Fruit fly (Drosophila melanogaster) whole organism, wandering third instar larva: ENCODE data around the gene nkt.

Source experiments
- CG32264 ChIP-seq: fragments of 200-800 bp; sonication (Bioruptor generic); optimal IDR thresholded peaks from 2 replicates; lab custom pipeline; 2016; ENCODE audit warnings: missing biosample characterization, missing genetic modification characterization
- CG9705 ChIP-seq: fragments of 200-800 bp; sonication (Bioruptor generic); optimal IDR thresholded peaks from 2 replicates; lab custom pipeline; 2018; ENCODE audit warnings: missing biosample characterization, mild to moderate bottlenecking, missing genetic modification characterization
- CrebA ChIP-seq: fragments of 200-800 bp; sonication (Bioruptor generic); optimal IDR thresholded peaks from 2 replicates; lab custom pipeline; 2016; ENCODE audit warnings: missing biosample characterization, mild to moderate bottlenecking, missing genetic modification characterization, borderline replicate concordance
- Dfd ChIP-seq: fragments of >200 bp; optimal IDR thresholded peaks from 2 replicates; lab custom pipeline; 2017; ENCODE audit warnings: missing biosample characterization, missing genetic modification characterization
- Dif ChIP-seq: fragments of 200-275, 200-300 bp; sonication (Bioruptor generic); optimal IDR thresholded peaks from 2 replicates; lab custom pipeline; 2018; ENCODE audit warnings: missing biosample characterization, missing genetic modification characterization; ENCODE audit not compliant: partially characterized antibody
- GATAd ChIP-seq: sonication (Bioruptor generic); optimal IDR thresholded peaks from 2 replicates; lab custom pipeline; 2016; ENCODE audit warnings: missing biosample characterization, missing genetic modification characterization
- HLH106 ChIP-seq: fragments of 200-800 bp; optimal IDR thresholded peaks from 3 replicates; lab custom pipeline; 2019; ENCODE audit warnings: missing biosample characterization, mild to moderate bottlenecking, missing genetic modification characterization, moderate library complexity
- Hnf4 ChIP-seq: fragments of 200-800 bp; sonication (Bioruptor generic); optimal IDR thresholded peaks from 2 replicates; lab custom pipeline; 2016; ENCODE audit warnings: missing biosample characterization, mild to moderate bottlenecking, missing genetic modification characterization
- Hr83 ChIP-seq: fragments of 200-300 bp; sonication (Bioruptor generic); optimal IDR thresholded peaks from 2 replicates; lab custom pipeline; 2016; ENCODE audit warnings: missing biosample characterization, mild to moderate bottlenecking, missing genetic modification characterization, moderate library complexity; ENCODE audit not compliant: poor library complexity, severe bottlenecking
- Jra ChIP-seq: sonication (Bioruptor generic); optimal IDR thresholded peaks from 2 replicates; lab custom pipeline; 2016; ENCODE audit warnings: missing biosample characterization, missing genetic modification characterization
- Mio ChIP-seq: sonication (Bioruptor generic); optimal IDR thresholded peaks from 2 replicates; lab custom pipeline; 2016; ENCODE audit warnings: missing biosample characterization, missing genetic modification characterization
- N ChIP-seq: fragments of >200 bp; optimal IDR thresholded peaks from 2 replicates; lab custom pipeline; 2018; ENCODE audit warnings: missing biosample characterization, missing external identifiers, missing genetic modification characterization
- OdsH ChIP-seq: fragments of 200-800 bp; sonication (Bioruptor generic); optimal IDR thresholded peaks from 2 replicates; lab custom pipeline; 2016; ENCODE audit warnings: missing biosample characterization, mild to moderate bottlenecking, missing genetic modification characterization
- Rel ChIP-seq, 2 experiments: fragments of 200-800 bp; sonication (Bioruptor generic) in 1 of 2; optimal IDR thresholded peaks; 2 replicates in 1 of 2; 3 replicates in 1 of 2; lab custom pipeline; 2016 to 2019; ENCODE audit warnings: mild to moderate bottlenecking in 2 of 2, missing biosample characterization in 2 of 2, missing genetic modification characterization in 2 of 2, moderate library complexity in 1 of 2
- Sp1 ChIP-seq: fragments of 200-800 bp; sonication (Bioruptor generic); optimal IDR thresholded peaks from 3 replicates; lab custom pipeline; 2019; ENCODE audit warnings: missing biosample characterization, mild to moderate bottlenecking, missing genetic modification characterization, moderate library complexity
- Vsx2 ChIP-seq: fragments of 200-300, 225-300 bp; sonication (Bioruptor generic); optimal IDR thresholded peaks from 2 replicates; lab custom pipeline; 2018; ENCODE audit warnings: missing biosample characterization, missing genetic modification characterization; ENCODE audit not compliant: partially characterized antibody
- br ChIP-seq: fragments of 200-800 bp; sonication (Bioruptor generic); optimal IDR thresholded peaks from 2 replicates; lab custom pipeline; 2016; ENCODE audit warnings: missing biosample characterization, missing genetic modification characterization
- brk ChIP-seq: fragments of 200-800 bp; sonication (Bioruptor generic); optimal IDR thresholded peaks from 2 replicates; lab custom pipeline; 2016; ENCODE audit warnings: missing biosample characterization, mild to moderate bottlenecking, missing genetic modification characterization
- dl ChIP-seq, 2 experiments: fragments of 175-275, 200-275 bp in 1 of 2; fragments of 200-275 bp in 1 of 2; sonication (Bioruptor generic); optimal IDR thresholded peaks; lab custom pipeline; 2018; ENCODE audit warnings: mild to moderate bottlenecking in 2 of 2, missing biosample characterization in 2 of 2, missing genetic modification characterization in 2 of 2, moderate library complexity in 2 of 2; ENCODE audit not compliant: partially characterized antibody in 2 of 2, insufficient read depth in 1 of 2
- dsf ChIP-seq: sonication (Bioruptor generic); optimal IDR thresholded peaks from 2 replicates; lab custom pipeline; 2016; ENCODE audit warnings: missing biosample characterization, missing genetic modification characterization, borderline replicate concordance
- ey ChIP-seq: fragments of 200-800 bp; sonication (Bioruptor generic); optimal IDR thresholded peaks from 2 replicates; lab custom pipeline; 2016; ENCODE audit warnings: missing biosample characterization, missing genetic modification characterization
- foxo ChIP-seq, 2 experiments: fragments of 200-800 bp; sonication (Bioruptor generic); optimal IDR thresholded peaks; 2 replicates in 1 of 2; 3 replicates in 1 of 2; lab custom pipeline; 2016 to 2017; ENCODE audit warnings: missing biosample characterization in 2 of 2, missing genetic modification characterization in 2 of 2
- fru ChIP-seq: fragments of 200-800 bp; sonication (Bioruptor generic); optimal IDR thresholded peaks from 3 replicates; lab custom pipeline; 2016; ENCODE audit warnings: missing biosample characterization, mild to moderate bottlenecking, missing genetic modification characterization
- h ChIP-seq: fragments of 200-800 bp; sonication (Bioruptor generic); optimal IDR thresholded peaks from 3 replicates; lab custom pipeline; 2016; ENCODE audit warnings: missing biosample characterization, mild to moderate bottlenecking, missing genetic modification characterization
- jim ChIP-seq: fragments of 175-275, 200-325 bp; sonication (Bioruptor generic); optimal IDR thresholded peaks from 2 replicates; lab custom pipeline; 2016; ENCODE audit warnings: missing biosample characterization, mild to moderate bottlenecking, missing genetic modification characterization
- lola ChIP-seq: fragments of >200 bp; optimal IDR thresholded peaks from 2 replicates; lab custom pipeline; 2017; ENCODE audit warnings: missing biosample characterization, missing genetic modification characterization
- pan ChIP-seq: fragments of >200 bp; optimal IDR thresholded peaks from 2 replicates; lab custom pipeline; 2017
- psq ChIP-seq: fragments of 200-800 bp; sonication (Bioruptor generic); optimal IDR thresholded peaks from 3 replicates; lab custom pipeline; 2017; ENCODE audit warnings: missing biosample characterization, mild to moderate bottlenecking, missing genetic modification characterization, moderate library complexity
- rgr ChIP-seq: fragments of 200-800 bp; sonication (Bioruptor generic); optimal IDR thresholded peaks from 3 replicates; lab custom pipeline; 2016; ENCODE audit warnings: missing biosample characterization, mild to moderate bottlenecking, missing genetic modification characterization
- sage ChIP-seq: fragments of 200-800 bp; sonication (Bioruptor generic); optimal IDR thresholded peaks from 2 replicates; lab custom pipeline; 2016; ENCODE audit warnings: missing biosample characterization, mild to moderate bottlenecking, missing genetic modification characterization
- sv ChIP-seq: fragments of 200-800 bp; sonication (Bioruptor generic); optimal IDR thresholded peaks from 3 replicates; lab custom pipeline; 2016; ENCODE audit warnings: missing biosample characterization, missing genetic modification characterization
- tai ChIP-seq: sonication (Bioruptor generic); optimal IDR thresholded peaks from 2 replicates; lab custom pipeline; 2016; ENCODE audit warnings: missing biosample characterization, missing genetic modification characterization
- woc ChIP-seq: sonication (Bioruptor generic); optimal IDR thresholded peaks from 2 replicates; lab custom pipeline; 2016; ENCODE audit warnings: missing biosample characterization, mild to moderate bottlenecking, missing genetic modification characterization

The nkt gene

dm6 chr3L:11195275-11195674, 5.9 kb upstream of the nkt start:
- peak; percentile 28 for TF ChIP-seq Dfd
- TF ChIP-seq tai, result no peak

dm6 chr3L:11196860-11197259, 4.3 kb upstream of the nkt start:
- TF ChIP-seq ey (GFP tag; lab: Kevin White, UChicago), result no peak
- no peak for TF ChIP-seq dl (GFP tag; optimal IDR thresholded peaks at IDR 0.05; lab: Kevin White, UChicago; ENCODE audit: insufficient read depth in 1 of 2, partially characterized antibody in 2 of 2)
- no peak for TF ChIP-seq jim
- TF ChIP-seq dsf (GFP tag; lab: Kevin White, UChicago), result no peak
- TF ChIP-seq Dfd, result peak; percentile 10

dm6 chr3L:11197291-11198021, 3.7 kb upstream of the nkt start, which contains the start of gene GlcAT-P:
GlcAT-P (minus strand) TSS chr3L:11197536.
- peak; percentile 45 for TF ChIP-seq rgr (GFP tag; lab: Kevin White, UChicago)
- TF ChIP-seq sv (GFP tag; lab: Kevin White, UChicago), result peak; percentile 36
- TF ChIP-seq psq (GFP tag; lab: Kevin White, UChicago), result peak; percentile 59
- peak in 1 of 2 experiments; percentile 63 for TF ChIP-seq foxo (GFP tag; optimal IDR thresholded peaks at IDR 0.05; lab: Kevin White, UChicago)
- peak; percentile 57 for TF ChIP-seq OdsH
- TF ChIP-seq woc (GFP tag; lab: Kevin White, UChicago), result peak; percentile 45
- no peak for TF ChIP-seq GATAd (GFP tag; lab: Kevin White, UChicago)
- TF ChIP-seq CrebA (GFP tag; lab: Kevin White, UChicago), result no peak
- TF ChIP-seq Dfd, result no peak
- TF ChIP-seq ey (GFP tag; lab: Kevin White, UChicago), result no peak
- peak; percentile 2 for TF ChIP-seq CG9705 (GFP tag; lab: Kevin White, UChicago)
- TF ChIP-seq lola, result no peak
- TF ChIP-seq dl (GFP tag; optimal IDR thresholded peaks at IDR 0.05; lab: Kevin White, UChicago; ENCODE audit: insufficient read depth in 1 of 2, partially characterized antibody in 2 of 2), result no peak
- TF ChIP-seq sage (GFP tag; lab: Kevin White, UChicago), result no peak
- peak; percentile 69 for TF ChIP-seq HLH106
- peak; percentile 56 for TF ChIP-seq fru (GFP tag; lab: Kevin White, UChicago)
- peak; percentile 60 for TF ChIP-seq brk
- TF ChIP-seq tai, result no peak
- no peak for TF ChIP-seq pan (lab: Kevin White, UChicago)
- TF ChIP-seq Sp1 (GFP tag; lab: Kevin White, UChicago), result peak; percentile 69
- no peak for TF ChIP-seq Rel (GFP tag; optimal IDR thresholded peaks at IDR 0.05; lab: Kevin White, UChicago)
- TF ChIP-seq Rel (tag; optimal IDR thresholded peaks at IDR 0.05; lab: Kevin White, UChicago), result no peak
- peak; percentile 2 for TF ChIP-seq Hnf4 (GFP tag; lab: Kevin White, UChicago)

dm6 chr3L:11198375-11198774, 2.8 kb upstream of the nkt start:
- TF ChIP-seq Vsx2 (GFP tag; lab: Kevin White, UChicago) (no peak), Hr83 (GFP tag; lab: Kevin White, UChicago) (no peak), OdsH (no peak), sv (GFP tag; lab: Kevin White, UChicago) (no peak), tai (no peak), Mio (GFP tag; lab: Kevin White, UChicago) (no peak), lola (no peak), brk (no peak), sage (GFP tag; lab: Kevin White, UChicago) (no peak), br (GFP tag; lab: Kevin White, UChicago) (no peak), Dfd (no peak), pan (lab: Kevin White, UChicago) (no peak), Sp1 (GFP tag; lab: Kevin White, UChicago) (no peak)

- no peak for TF ChIP-seq dsf (GFP tag; lab: Kevin White, UChicago)
- TF ChIP-seq dl (GFP tag; optimal IDR thresholded peaks at IDR 0.05; lab: Kevin White, UChicago; ENCODE audit: insufficient read depth in 1 of 2, partially characterized antibody in 2 of 2), result no peak
- TF ChIP-seq Dif (GFP tag; lab: Kevin White, UChicago), result no peak
- no peak for TF ChIP-seq jim
- TF ChIP-seq HLH106, result no peak
- no peak for TF ChIP-seq N (GFP tag; lab: Kevin White, UChicago)
- no peak for TF ChIP-seq sage (GFP tag; lab: Kevin White, UChicago)
- no peak for TF ChIP-seq Mio (GFP tag; lab: Kevin White, UChicago)
- TF ChIP-seq CG32264 (GFP tag; lab: Kevin White, UChicago), result no peak
- no peak for TF ChIP-seq h (GFP tag; lab: Kevin White, UChicago)
- no peak for TF ChIP-seq Dfd
- TF ChIP-seq CrebA (GFP tag; lab: Kevin White, UChicago), result no peak
- no peak for TF ChIP-seq brk
- TF ChIP-seq ey (GFP tag; lab: Kevin White, UChicago), result no peak
- no peak for TF ChIP-seq rgr (GFP tag; lab: Kevin White, UChicago)
- TF ChIP-seq Jra, result no peak
Observed at dm6 chr3L:11199320-11199719, 1.8 kb upstream of the nkt start, which contains the start of gene CG7607. CG7607 (plus strand) TSS chr3L:11199620.
